Worm (Caenorhabditis elegans) whole organism, L3 larva: Measurements from ENCODE around the gene lbp-8.

Experiments used
- R02D3.7 ChIP-seq: fragments of 150-350 bp; optimal IDR thresholded peaks from 2 replicates; lab custom pipeline; 2014; ENCODE audit warnings: missing biosample characterization, missing genetic modification characterization
- daf-12 ChIP-seq: fragments of 150-350 bp; optimal IDR thresholded peaks from 2 replicates; lab custom pipeline; 2014; ENCODE audit warnings: missing biosample characterization, missing genetic modification reagents, missing genetic modification characterization
- snpc-4 ChIP-seq: fragments of 150-350 bp; optimal IDR thresholded peaks from 2 replicates; lab custom pipeline; 2014; ENCODE audit warnings: missing biosample characterization, missing genetic modification characterization
- ztf-4 ChIP-seq: fragments of 150-350 bp; optimal IDR thresholded peaks from 2 replicates; lab custom pipeline; 2014; ENCODE audit warnings: missing biosample characterization, missing genetic modification characterization

ce11 chrV:13906166-13906565 is 15.6 kb downstream of the lbp-8 start, which contains the start of gene stdh-1:
- TF ChIP-seq snpc-4 (tag; lab: Kevin White, UChicago) (no peak), ztf-4 (tag; lab: Kevin White, UChicago) (no peak), daf-12 (tag; lab: Kevin White, UChicago) (no peak), R02D3.7 (tag; lab: Kevin White, UChicago) (no peak)
